Fruit fly (Drosophila melanogaster) whole organism: ENCODE measurements around the gene Nasp.

Source experiments
- CG8478 ChIP-seq: fragments of >200 bp; optimal IDR thresholded peaks from 2 replicates; lab custom pipeline; 2018; ENCODE audit warnings: inconsistent platforms
- Dll ChIP-seq: fragments of >200 bp; optimal IDR thresholded peaks from 2 replicates; lab custom pipeline; 2017
- EcR ChIP-seq, 2 experiments: fragments of >200 bp; optimal IDR thresholded peaks; 2 replicates each; lab custom pipeline; 2017; ENCODE audit warnings: missing biosample characterization in 2 of 2, missing genetic modification characterization in 2 of 2, missing genetic modification reagents in 2 of 2
- pan ChIP-seq: fragments of >200 bp; optimal IDR thresholded peaks from 2 replicates; lab custom pipeline; 2017
- psq ChIP-seq: fragments of >200 bp; optimal IDR thresholded peaks from 2 replicates; lab custom pipeline; 2017
- usp ChIP-seq: fragments of >200 bp; optimal IDR thresholded peaks from 2 replicates; lab custom pipeline; 2017; ENCODE audit warnings: missing biosample characterization, missing genetic modification characterization, mixed read lengths

DNA sequence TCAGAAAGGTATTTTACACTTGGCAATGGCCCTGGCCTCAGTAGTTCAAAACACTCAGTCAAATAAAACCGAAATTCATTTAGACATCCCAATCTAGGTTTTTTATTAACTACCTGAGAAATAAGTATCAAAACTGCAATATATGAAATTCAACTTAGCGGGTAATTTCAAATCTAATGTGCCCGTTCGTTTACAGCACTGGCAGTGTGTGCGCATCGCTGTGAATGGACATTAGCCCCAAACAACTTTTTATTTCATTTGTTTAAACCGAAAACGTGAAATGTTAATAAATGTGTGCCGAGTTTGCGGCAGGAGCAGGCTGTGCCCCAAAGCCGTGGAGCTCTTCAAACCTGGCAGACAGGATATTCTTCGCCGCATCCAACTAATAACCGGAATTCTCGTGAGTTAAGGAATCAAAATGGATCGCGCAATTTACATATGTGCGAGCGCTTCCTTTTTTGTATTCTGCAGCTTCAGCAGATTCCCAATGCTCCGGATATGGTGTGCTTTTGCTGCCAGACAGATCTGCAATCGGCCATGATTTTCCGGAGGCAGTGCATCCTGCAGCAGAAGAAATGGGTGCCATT is 24.5 kb upstream of the Nasp start, which contains the start of gene nom:
- TF ChIP-seq Dll (lab: Kevin White, UChicago), result no peak
- no peak for TF ChIP-seq pan (lab: Kevin White, UChicago)
- no peak for TF ChIP-seq psq (lab: Kevin White, UChicago)
- TF ChIP-seq usp (GFP tag; lab: Kevin White, UChicago), result no peak
- no peak for TF ChIP-seq CG8478 (lab: Kevin White, UChicago)
- TF ChIP-seq EcR (GFP tag; optimal IDR thresholded peaks at IDR 0.05; lab: Kevin White, UChicago), result no peak
